Worm (Caenorhabditis elegans) whole organism, L1 larva: ENCODE results near the gene F27D9.7.
A peak's percentile ranks its signal among the peaks of the same experiment; 100 is the strongest.

ENCODE experiments used
- C16A3.4 ChIP-seq: fragments of 150-350 bp; optimal IDR thresholded peaks from 2 replicates; lab custom pipeline; 2014; ENCODE audit warnings: missing biosample characterization, missing genetic modification characterization
- F16B12.6 ChIP-seq: fragments of 150-350 bp; optimal IDR thresholded peaks from 2 replicates; lab custom pipeline; 2014; ENCODE audit warnings: missing biosample characterization, missing genetic modification characterization
- aha-1 ChIP-seq: fragments of 150-350 bp; optimal IDR thresholded peaks from 2 replicates; lab custom pipeline; 2014; ENCODE audit warnings: missing biosample characterization, missing genetic modification characterization
- alr-1 ChIP-seq: fragments of 200-800 bp; sonication (Bioruptor generic); optimal IDR thresholded peaks from 2 replicates; lab custom pipeline; 2018; ENCODE audit warnings: borderline replicate concordance, mild to moderate bottlenecking, missing genetic modification characterization, missing compliant biosample characterization
- aly-2 ChIP-seq: fragments of 150-350 bp; optimal IDR thresholded peaks from 2 replicates; lab custom pipeline; 2014; ENCODE audit warnings: missing biosample characterization, missing genetic modification characterization
- ceh-63 ChIP-seq: fragments of 200-800 bp; sonication (Bioruptor generic); optimal IDR thresholded peaks from 2 replicates; lab custom pipeline; 2018; ENCODE audit warnings: mild to moderate bottlenecking, missing genetic modification characterization, missing compliant biosample characterization
- ceh-8 ChIP-seq: fragments of 200-800 bp; sonication (Bioruptor generic); optimal IDR thresholded peaks from 2 replicates; lab custom pipeline; 2018; ENCODE audit warnings: mild to moderate bottlenecking, missing genetic modification characterization, moderate library complexity, missing compliant biosample characterization
- ceh-88 ChIP-seq: fragments of 200-800 bp; sonication (Bioruptor generic); IDR thresholded peaks from 2 replicates; pipeline ENCODE4 v1.3.6; 2022; ENCODE audit warnings: missing genetic modification characterization, missing compliant biosample characterization
- ceh-90 ChIP-seq: sonication (generic microtip); optimal IDR thresholded peaks from 2 replicates; lab custom pipeline; 2016; ENCODE audit warnings: missing genetic modification characterization, missing compliant biosample characterization
- dsc-1 ChIP-seq: sonication (generic microtip); optimal IDR thresholded peaks from 2 replicates; lab custom pipeline; 2016; ENCODE audit warnings: mild to moderate bottlenecking, missing genetic modification characterization, missing compliant biosample characterization
- egl-13 ChIP-seq: sonication (generic microtip); optimal IDR thresholded peaks from 2 replicates; lab custom pipeline; 2016; ENCODE audit warnings: missing genotype, missing genetic modification reagents, missing genetic modification characterization, missing compliant biosample characterization
- elt-2 ChIP-seq: sonication (generic microtip); optimal IDR thresholded peaks from 2 replicates; lab custom pipeline; 2016; ENCODE audit warnings: missing genetic modification characterization, mild to moderate bottlenecking, inconsistent platforms, missing compliant biosample characterization, missing genetic modification reagents
- elt-3 ChIP-seq, 6 experiments: fragments of 150-350 bp in 1 of 6; sonication (generic microtip); optimal IDR thresholded peaks; 2 replicates each; lab custom pipeline; 2017 to 2018; ENCODE audit warnings: missing biosample characterization in 6 of 6, missing genetic modification characterization in 6 of 6, inconsistent platforms in 1 of 6
- ets-5 ChIP-seq: fragments of 200-800 bp; sonication (Bioruptor generic); IDR thresholded peaks from 2 replicates; pipeline ENCODE4 v1.3.6; 2022; ENCODE audit warnings: missing genetic modification characterization, missing compliant biosample characterization
- fkh-4 ChIP-seq: sonication (generic microtip); optimal IDR thresholded peaks from 2 replicates; lab custom pipeline; 2016; ENCODE audit warnings: missing compliant biosample characterization, missing genetic modification characterization, borderline replicate concordance
- fkh-8 ChIP-seq: sonication (generic microtip); optimal IDR thresholded peaks from 2 replicates; lab custom pipeline; 2016; ENCODE audit warnings: mild to moderate bottlenecking, missing genetic modification characterization, missing compliant biosample characterization
- grh-1 ChIP-seq: fragments of 200-800 bp; sonication (Bioruptor generic); IDR thresholded peaks from 2 replicates; pipeline ENCODE4 v1.3.6; 2022; ENCODE audit warnings: missing genetic modification reagents, missing genetic modification characterization, missing compliant biosample characterization
- hlh-17 ChIP-seq: fragments of 200-800 bp; sonication (Bioruptor generic); optimal IDR thresholded peaks from 2 replicates; lab custom pipeline; 2018; ENCODE audit warnings: missing genetic modification characterization, mild to moderate bottlenecking, missing compliant biosample characterization, moderate library complexity, borderline replicate concordance
- hlh-4 ChIP-seq: sonication (generic microtip); optimal IDR thresholded peaks from 2 replicates; lab custom pipeline; 2016; ENCODE audit warnings: mild to moderate bottlenecking, missing genetic modification characterization, missing compliant biosample characterization
- irx-1 ChIP-seq: sonication (generic microtip); optimal IDR thresholded peaks from 2 replicates; lab custom pipeline; 2016; ENCODE audit warnings: missing genetic modification characterization, missing compliant biosample characterization
- lin-15B ChIP-seq: fragments of 150-350 bp; sonication (generic microtip); optimal IDR thresholded peaks from 3 replicates; lab custom pipeline; 2014; ENCODE audit warnings: missing biosample characterization, missing genetic modification characterization
- lin-35 ChIP-seq, 2 experiments: fragments of 150-350 bp; optimal IDR thresholded peaks; 2 replicates each; lab custom pipeline; 2014; ENCODE audit warnings: missing biosample characterization in 2 of 2, missing genetic modification characterization in 2 of 2, missing genetic modification reagents in 2 of 2
- lir-3 ChIP-seq: sonication (generic microtip); optimal IDR thresholded peaks from 2 replicates; lab custom pipeline; 2016; ENCODE audit warnings: mild to moderate bottlenecking, missing genetic modification characterization, moderate library complexity, missing compliant biosample characterization; ENCODE audit not compliant: poor library complexity
- lsy-2 ChIP-seq, 2 experiments: fragments of 150-350 bp; optimal IDR thresholded peaks; 2 replicates each; lab custom pipeline; 2014; ENCODE audit warnings: missing biosample characterization in 2 of 2, missing genetic modification characterization in 2 of 2
- mab-9 ChIP-seq: fragments of 200-800 bp; sonication (Bioruptor generic); IDR thresholded peaks from 2 replicates; pipeline ENCODE4 v1.3.6; 2022; ENCODE audit warnings: missing genetic modification reagents, missing genetic modification characterization, missing compliant biosample characterization
- mdl-1 ChIP-seq, 2 experiments: fragments of 150-350 bp; optimal IDR thresholded peaks; 2 replicates each; lab custom pipeline; 2014 to 2017; ENCODE audit warnings: missing biosample characterization in 2 of 2, missing genetic modification characterization in 2 of 2, inconsistent platforms in 1 of 2
- mef-2 ChIP-seq: fragments of 150-350 bp; optimal IDR thresholded peaks from 2 replicates; lab custom pipeline; 2014; ENCODE audit warnings: missing biosample characterization, missing genetic modification characterization
- nhr-11 ChIP-seq: fragments of 150-350 bp; optimal IDR thresholded peaks from 2 replicates; lab custom pipeline; 2014; ENCODE audit warnings: missing biosample characterization, missing genetic modification characterization
- nhr-19 ChIP-seq: fragments of 200-800 bp; sonication (Bioruptor generic); conservative IDR thresholded peaks from 2 replicates; pipeline ENCODE4 v1.3.6; 2022; ENCODE audit warnings: missing genetic modification characterization, missing compliant biosample characterization
- nhr-20 ChIP-seq: sonication (generic microtip); optimal IDR thresholded peaks from 2 replicates; lab custom pipeline; 2016; ENCODE audit warnings: mild to moderate bottlenecking, missing genetic modification characterization, missing compliant biosample characterization
- nhr-237 ChIP-seq: fragments of 150-350 bp; optimal IDR thresholded peaks from 2 replicates; lab custom pipeline; 2014; ENCODE audit warnings: missing biosample characterization, missing genetic modification characterization
- nhr-28 ChIP-seq: fragments of 150-350 bp; optimal IDR thresholded peaks from 2 replicates; lab custom pipeline; 2014; ENCODE audit warnings: missing biosample characterization, missing genetic modification characterization
- nhr-47 ChIP-seq: sonication (generic microtip); optimal IDR thresholded peaks from 2 replicates; lab custom pipeline; 2016; ENCODE audit warnings: mild to moderate bottlenecking, missing genetic modification characterization, moderate library complexity, missing compliant biosample characterization
- nhr-71 ChIP-seq: sonication (generic microtip); optimal IDR thresholded peaks from 2 replicates; lab custom pipeline; 2016; ENCODE audit warnings: mild to moderate bottlenecking, missing genetic modification characterization, moderate library complexity, missing compliant biosample characterization
- nhr-84 ChIP-seq: sonication (generic microtip); optimal IDR thresholded peaks from 2 replicates; lab custom pipeline; 2017; ENCODE audit warnings: missing biosample characterization, missing genetic modification characterization
- pag-3 ChIP-seq: sonication (generic microtip); optimal IDR thresholded peaks from 2 replicates; lab custom pipeline; 2017; ENCODE audit warnings: missing genetic modification characterization, mild to moderate bottlenecking, missing compliant biosample characterization, antibody characterized with exemption, borderline replicate concordance; ENCODE audit not compliant: insufficient read depth
- pqm-1 ChIP-seq: sonication (generic microtip); optimal IDR thresholded peaks from 3 replicates; lab custom pipeline; 2017; ENCODE audit warnings: missing biosample characterization, missing genetic modification characterization
- skn-1 ChIP-seq: fragments of 150-350 bp; optimal IDR thresholded peaks from 2 replicates; lab custom pipeline; 2014; ENCODE audit warnings: missing biosample characterization, missing genetic modification characterization
- snpc-4 ChIP-seq: fragments of 150-350 bp; optimal IDR thresholded peaks from 2 replicates; lab custom pipeline; 2014; ENCODE audit warnings: missing biosample characterization, missing genetic modification characterization
- snu-23 ChIP-seq: sonication (generic microtip); optimal IDR thresholded peaks from 2 replicates; lab custom pipeline; 2016; ENCODE audit warnings: missing genetic modification characterization, missing compliant biosample characterization
- sox-4 ChIP-seq: sonication (generic microtip); optimal IDR thresholded peaks from 2 replicates; lab custom pipeline; 2016; ENCODE audit warnings: missing genetic modification characterization, missing compliant biosample characterization
- swsn-7 ChIP-seq: sonication (generic microtip); optimal IDR thresholded peaks from 2 replicates; lab custom pipeline; 2016; ENCODE audit warnings: missing genetic modification characterization, missing compliant biosample characterization
- tbx-2 ChIP-seq: sonication (generic microtip); optimal IDR thresholded peaks from 2 replicates; lab custom pipeline; 2016; ENCODE audit warnings: missing genetic modification characterization, missing compliant biosample characterization
- tlp-1 ChIP-seq: fragments of 150-350 bp; optimal IDR thresholded peaks from 2 replicates; lab custom pipeline; 2014; ENCODE audit warnings: missing biosample characterization, missing genetic modification characterization
- unc-30 ChIP-seq: sonication (generic microtip); optimal IDR thresholded peaks from 2 replicates; lab custom pipeline; 2017; ENCODE audit warnings: missing biosample characterization, missing genetic modification characterization
- unc-62 ChIP-seq: fragments of 150-350 bp; optimal IDR thresholded peaks from 2 replicates; lab custom pipeline; 2014; ENCODE audit warnings: missing biosample characterization, missing genetic modification reagents, missing genetic modification characterization
- unc-86 ChIP-seq: sonication (generic microtip); optimal IDR thresholded peaks from 2 replicates; lab custom pipeline; 2016; ENCODE audit warnings: missing genetic modification characterization, missing compliant biosample characterization
- unc-98 ChIP-seq: fragments of 200-800 bp; sonication (Bioruptor generic); IDR thresholded peaks from 2 replicates; pipeline ENCODE4 v1.3.6; 2022; ENCODE audit warnings: missing genetic modification characterization, missing compliant biosample characterization
- xbp-1 ChIP-seq: sonication (generic microtip); optimal IDR thresholded peaks from 2 replicates; lab custom pipeline; 2016; ENCODE audit warnings: missing genetic modification characterization, missing compliant biosample characterization
- ztf-11 ChIP-seq, 2 experiments: sonication (generic microtip); optimal IDR thresholded peaks; 2 replicates each; lab custom pipeline; 2016 to 2017; ENCODE audit warnings: missing genetic modification characterization in 2 of 2, missing biosample characterization in 1 of 2, missing compliant biosample characterization in 1 of 2
- ztf-4 ChIP-seq: fragments of 150-350 bp; optimal IDR thresholded peaks from 2 replicates; lab custom pipeline; 2014; ENCODE audit warnings: missing biosample characterization, missing genetic modification characterization

F27D9.7 gene

DNA sequence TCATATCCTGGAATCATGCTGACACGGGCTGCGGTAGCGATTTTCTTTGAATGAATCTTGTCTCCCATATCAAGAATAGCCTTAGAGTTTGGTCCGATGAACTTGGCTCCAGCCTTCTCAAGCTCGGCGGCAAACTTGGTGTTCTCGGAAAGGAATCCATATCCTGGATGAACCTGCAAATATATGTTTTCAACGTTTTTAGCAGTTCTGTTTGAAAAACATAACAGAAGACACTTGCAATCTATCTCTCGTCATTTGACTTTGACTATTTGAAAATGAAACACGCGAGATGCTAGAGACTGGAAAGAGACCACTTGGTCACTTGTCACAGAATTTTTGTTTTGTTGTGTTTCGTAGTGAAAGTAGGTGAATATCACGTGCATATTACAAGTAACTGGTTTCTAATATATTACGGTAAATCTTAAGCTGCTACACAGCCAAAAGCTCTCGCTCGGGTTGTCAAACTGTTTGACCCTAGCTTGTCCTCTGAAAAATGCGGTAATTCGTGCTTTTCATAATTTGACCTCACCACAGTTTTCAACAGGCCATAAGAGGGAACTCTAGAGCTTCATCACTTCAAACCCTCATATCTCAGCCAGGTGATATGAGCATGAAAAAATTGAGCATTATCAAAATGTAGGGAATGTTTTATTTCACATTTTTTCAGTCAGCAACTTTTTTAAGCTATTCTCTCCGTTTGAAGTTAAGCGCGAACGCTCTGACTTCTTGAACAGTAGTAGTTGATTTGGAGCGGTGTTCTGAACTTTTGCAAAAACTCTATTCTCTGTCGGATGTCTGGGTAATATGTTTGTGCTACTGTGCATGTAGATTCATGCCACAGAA lies 10.7 kb downstream of the F27D9.7 start (continued):
- no peak for TF ChIP-seq unc-86
- TF ChIP-seq lin-35 (GFP tag; optimal IDR thresholded peaks at IDR 0.05; lab: Kevin White, UChicago): peak in 1 of 2 experiments; percentile 60
- peak in 1 of 2 experiments; percentile 53 for TF ChIP-seq mdl-1 (tag; optimal IDR thresholded peaks at IDR 0.05; lab: Kevin White, UChicago)
- TF ChIP-seq swsn-7 (tag; lab: Kevin White, UChicago): peak; percentile 1
- TF ChIP-seq nhr-19 (GFP tag; lab: Robert Waterston, UW): peak; percentile 58
- TF ChIP-seq hlh-4 (tag; lab: Kevin White, UChicago): no peak
- no peak for TF ChIP-seq mab-9 (GFP tag; lab: Robert Waterston, UW)
- no peak for TF ChIP-seq alr-1 (tag; lab: Kevin White, UChicago)
- TF ChIP-seq tlp-1 (tag; lab: Kevin White, UChicago): no peak
- TF ChIP-seq nhr-47 (tag; lab: Kevin White, UChicago): no peak
- TF ChIP-seq lir-3: no peak
- no peak for TF ChIP-seq nhr-84 (tag; lab: Kevin White, UChicago)
- TF ChIP-seq unc-62: no peak
- TF ChIP-seq ztf-11 (tag; optimal IDR thresholded peaks at IDR 0.05; lab: Kevin White, UChicago): no peak
- peak; percentile 25 for TF ChIP-seq ztf-4 (tag; lab: Kevin White, UChicago)
- peak; percentile 74 for TF ChIP-seq snu-23 (GFP tag; lab: Kevin White, UChicago)
- no peak for TF ChIP-seq skn-1 (tag; lab: Kevin White, UChicago)
- no peak for TF ChIP-seq dsc-1 (tag; lab: Kevin White, UChicago)
- TF ChIP-seq sox-4 (tag; lab: Kevin White, UChicago): no peak
- TF ChIP-seq snpc-4 (tag; lab: Kevin White, UChicago): no peak
- no peak for TF ChIP-seq xbp-1
- no peak for TF ChIP-seq elt-2 (tag; lab: Kevin White, UChicago)
- no peak for TF ChIP-seq pag-3 (tag; lab: Kevin White, UChicago)
- TF ChIP-seq irx-1 (tag; lab: Kevin White, UChicago): no peak
- no peak for TF ChIP-seq pqm-1 (tag; lab: Kevin White, UChicago)
- TF ChIP-seq fkh-8 (tag; lab: Kevin White, UChicago): no peak
- no peak for TF ChIP-seq nhr-237 (tag; lab: Kevin White, UChicago)
- TF ChIP-seq aly-2: no peak
- no peak for TF ChIP-seq ceh-63 (GFP tag; lab: Kevin White, UChicago)
- no peak for TF ChIP-seq nhr-11 (tag; lab: Kevin White, UChicago)
- TF ChIP-seq grh-1: peak; percentile 54
- TF ChIP-seq mef-2 (tag; lab: Kevin White, UChicago): no peak
- TF ChIP-seq ceh-88 (GFP tag; lab: Robert Waterston, UW): no peak
- no peak for TF ChIP-seq ets-5
- TF ChIP-seq egl-13 (tag; lab: Kevin White, UChicago): no peak
- TF ChIP-seq aha-1 (tag; lab: Kevin White, UChicago): no peak
- peak; percentile 7 for TF ChIP-seq C16A3.4 (tag; lab: Kevin White, UChicago)
- no peak for TF ChIP-seq ceh-8 (GFP tag; lab: Kevin White, UChicago)
- TF ChIP-seq unc-30 (tag; lab: Kevin White, UChicago): no peak
- TF ChIP-seq hlh-17 (GFP tag; lab: Kevin White, UChicago): no peak
- peak; percentile 38 for TF ChIP-seq tbx-2 (tag; lab: Kevin White, UChicago)
- peak; percentile 6 to 22 for TF ChIP-seq lsy-2 (tag; optimal IDR thresholded peaks at IDR 0.05; lab: Kevin White, UChicago)
- TF ChIP-seq lin-15B (tag; lab: Kevin White, UChicago): no peak
- no peak for TF ChIP-seq unc-98
- TF ChIP-seq nhr-71 (tag; lab: Kevin White, UChicago): peak; percentile 69
- TF ChIP-seq F16B12.6 (tag; lab: Kevin White, UChicago): no peak
- TF ChIP-seq elt-3 (tag; optimal IDR thresholded peaks at IDR 0.05; lab: Kevin White, UChicago): peak in 2 of 6 experiments; percentile 24 to 30
- no peak for TF ChIP-seq nhr-28
- peak; percentile 75 for TF ChIP-seq nhr-20 (tag; lab: Kevin White, UChicago)
- TF ChIP-seq fkh-4 (tag; lab: Kevin White, UChicago): no peak
- no peak for TF ChIP-seq ceh-90 (tag; lab: Kevin White, UChicago)
